Fruit fly (Drosophila melanogaster) whole organism, embryonic: ENCODE measurements around the gene Rab3-GAP.

Experiments used
- CG10274 ChIP-seq: fragments of 200-800 bp; sonication (Bioruptor generic); optimal IDR thresholded peaks from 3 replicates; lab custom pipeline; 2017; ENCODE audit warnings: missing biosample characterization, mild to moderate bottlenecking, missing genetic modification characterization
- CG10979 ChIP-seq: fragments of 200-800 bp; sonication (Bioruptor generic); optimal IDR thresholded peaks from 2 replicates; lab custom pipeline; 2018; ENCODE audit warnings: missing biosample characterization, mild to moderate bottlenecking, missing genetic modification characterization, moderate library complexity
- CG11085 ChIP-seq: fragments of 200-800 bp; sonication (Bioruptor generic); IDR thresholded peaks from 2 replicates; pipeline ENCODE4 v1.3.6; 2022; ENCODE audit warnings: missing biosample characterization, missing genetic modification characterization
- CG1233 ChIP-seq: fragments of 200-800 bp; sonication (Bioruptor generic); optimal IDR thresholded peaks from 4 replicates; lab custom pipeline; 2018; ENCODE audit warnings: missing biosample characterization, mild to moderate bottlenecking, missing genetic modification characterization
- CG14965 ChIP-seq: fragments of 200-800 bp; sonication (Bioruptor generic); optimal IDR thresholded peaks from 2 replicates; lab custom pipeline; 2016; ENCODE audit warnings: missing biosample characterization, missing genetic modification characterization, borderline replicate concordance
- CG15011 ChIP-seq: fragments of 200-800 bp; sonication (Bioruptor generic); optimal IDR thresholded peaks from 3 replicates; lab custom pipeline; 2018; ENCODE audit warnings: missing biosample characterization, mild to moderate bottlenecking, missing genetic modification characterization
- CG15269 ChIP-seq: fragments of 200-800 bp; sonication (Bioruptor generic); optimal IDR thresholded peaks from 2 replicates; lab custom pipeline; 2018; ENCODE audit warnings: missing biosample characterization, mild to moderate bottlenecking, missing genetic modification characterization, moderate library complexity
- CG17802 ChIP-seq: fragments of 200-800 bp; sonication (Bioruptor generic); optimal IDR thresholded peaks from 2 replicates; lab custom pipeline; 2018; ENCODE audit warnings: missing biosample characterization, mild to moderate bottlenecking, missing genetic modification characterization, moderate library complexity
- CG1792 ChIP-seq: fragments of 200-800 bp; sonication (Bioruptor generic); optimal IDR thresholded peaks from 2 replicates; lab custom pipeline; 2016; ENCODE audit warnings: missing biosample characterization, missing genetic modification characterization
- CG18599 ChIP-seq: fragments of 200-800 bp; sonication (Bioruptor generic); optimal IDR thresholded peaks from 3 replicates; lab custom pipeline; 2017; ENCODE audit warnings: missing biosample characterization, missing genetic modification characterization, mild to moderate bottlenecking, moderate library complexity, missing genetic modification reagents
- CG18619 ChIP-seq: fragments of 200-800 bp; sonication (Bioruptor generic); optimal IDR thresholded peaks from 3 replicates; lab custom pipeline; 2017; ENCODE audit warnings: missing biosample characterization, mild to moderate bottlenecking, missing genetic modification characterization
- CG31365 ChIP-seq: fragments of 200-800 bp; sonication (Bioruptor generic); optimal IDR thresholded peaks from 2 replicates; lab custom pipeline; 2018; ENCODE audit warnings: missing biosample characterization, mild to moderate bottlenecking, missing genetic modification characterization
- CG33557 ChIP-seq: fragments of 200-800 bp; sonication (Bioruptor generic); optimal IDR thresholded peaks from 2 replicates; lab custom pipeline; 2019; ENCODE audit warnings: missing biosample characterization, mild to moderate bottlenecking, missing genetic modification characterization, moderate library complexity
- CG3407 ChIP-seq: fragments of 200-800 bp; sonication (Bioruptor generic); optimal IDR thresholded peaks from 2 replicates; lab custom pipeline; 2018; ENCODE audit warnings: missing biosample characterization, mild to moderate bottlenecking, missing genetic modification characterization
- CG4424 ChIP-seq: fragments of 200-800 bp; sonication (Bioruptor generic); optimal IDR thresholded peaks from 3 replicates; lab custom pipeline; 2016; ENCODE audit warnings: missing biosample characterization, missing genetic modification characterization
- CG6654 ChIP-seq: fragments of 200-800 bp; sonication (Bioruptor generic); optimal IDR thresholded peaks from 2 replicates; lab custom pipeline; 2017; ENCODE audit warnings: missing biosample characterization, mild to moderate bottlenecking, missing genetic modification characterization
- CG7987 ChIP-seq: fragments of 200-800 bp; sonication (Bioruptor generic); optimal IDR thresholded peaks from 2 replicates; lab custom pipeline; 2018; ENCODE audit warnings: missing biosample characterization, mild to moderate bottlenecking, missing genetic modification characterization, moderate library complexity
- CrebB ChIP-seq: fragments of 200-800 bp; sonication (Bioruptor generic); optimal IDR thresholded peaks from 3 replicates; lab custom pipeline; 2018; ENCODE audit warnings: missing biosample characterization, mild to moderate bottlenecking, missing genetic modification characterization
- Dip3 ChIP-seq: fragments of 200-800 bp; sonication (Bioruptor generic); optimal IDR thresholded peaks from 3 replicates; lab custom pipeline; 2016; ENCODE audit warnings: missing biosample characterization, missing genetic modification characterization
- Dll ChIP-seq: fragments of 200-800 bp; sonication (Bioruptor generic); IDR thresholded peaks from 4 replicates; pipeline ENCODE4 v1.3.6; 2022; ENCODE audit warnings: missing biosample characterization, missing genetic modification characterization; ENCODE audit not compliant: partially characterized antibody
- Doc3 ChIP-seq: fragments of 200-800 bp; sonication (Bioruptor generic); IDR thresholded peaks from 3 replicates; pipeline ENCODE4 v1.3.6; 2022; ENCODE audit warnings: missing biosample characterization, missing genetic modification characterization; ENCODE audit not compliant: partially characterized antibody
- Drgx ChIP-seq: fragments of 200-800 bp; sonication (Bioruptor generic); IDR thresholded peaks from 2 replicates; pipeline ENCODE4 v1.3.6; 2022; ENCODE audit warnings: missing biosample characterization, missing genetic modification characterization
- Fer1 ChIP-seq: fragments of 200-800 bp; sonication (Bioruptor generic); optimal IDR thresholded peaks from 2 replicates; lab custom pipeline; 2017; ENCODE audit warnings: missing biosample characterization, mild to moderate bottlenecking, missing genetic modification characterization
- Hr3 ChIP-seq: fragments of 200-800 bp; sonication (Bioruptor generic); optimal IDR thresholded peaks from 3 replicates; lab custom pipeline; 2016; ENCODE audit warnings: missing biosample characterization, missing genetic modification characterization
- Meics ChIP-seq: fragments of 200-800 bp; sonication (Bioruptor generic); optimal IDR thresholded peaks from 2 replicates; lab custom pipeline; 2017; ENCODE audit warnings: missing biosample characterization, mild to moderate bottlenecking, missing genetic modification characterization
- NC2β ChIP-seq: fragments of 200-800 bp; sonication (Bioruptor generic); optimal IDR thresholded peaks from 2 replicates; lab custom pipeline; 2016; ENCODE audit warnings: missing biosample characterization, missing genetic modification characterization
- Nf-YB ChIP-seq: fragments of 200-800 bp; sonication (Bioruptor generic); optimal IDR thresholded peaks from 3 replicates; lab custom pipeline; 2019; ENCODE audit warnings: missing biosample characterization, mild to moderate bottlenecking, missing genetic modification characterization, moderate library complexity
- Ssrp ChIP-seq: fragments of 200-800 bp; sonication (Bioruptor generic); optimal IDR thresholded peaks from 2 replicates; lab custom pipeline; 2018; ENCODE audit warnings: missing biosample characterization, mild to moderate bottlenecking, missing genetic modification characterization, moderate library complexity
- Xbp1 ChIP-seq: fragments of 200-800 bp; sonication (Bioruptor generic); optimal IDR thresholded peaks from 3 replicates; lab custom pipeline; 2016; ENCODE audit warnings: missing biosample characterization, mild to moderate bottlenecking, missing genetic modification characterization
- ash1 ChIP-seq: fragments of 200-800 bp; sonication (Bioruptor generic); optimal IDR thresholded peaks from 2 replicates; lab custom pipeline; 2018; ENCODE audit warnings: missing biosample characterization, mild to moderate bottlenecking, missing genetic modification characterization
- bab2 ChIP-seq: fragments of 200-800 bp; sonication (Bioruptor generic); optimal IDR thresholded peaks from 2 replicates; lab custom pipeline; 2016; ENCODE audit warnings: missing biosample characterization, missing genetic modification characterization
- br ChIP-seq: fragments of >200 bp; optimal IDR thresholded peaks from 2 replicates; lab custom pipeline; 2017
- crc ChIP-seq: fragments of 200-800 bp; sonication (Bioruptor generic); optimal IDR thresholded peaks from 2 replicates; lab custom pipeline; 2016; ENCODE audit warnings: missing biosample characterization, missing genetic modification characterization
- danr ChIP-seq: fragments of 200-800 bp; sonication (Bioruptor generic); IDR thresholded peaks from 2 replicates; pipeline ENCODE4 v1.3.6; 2022; ENCODE audit warnings: missing biosample characterization, missing genetic modification characterization
- disco-r ChIP-seq: fragments of 200-800 bp; sonication (Bioruptor generic); optimal IDR thresholded peaks from 2 replicates; lab custom pipeline; 2016; ENCODE audit warnings: missing biosample characterization, missing genetic modification characterization
- dmrt99B ChIP-seq: fragments of 200-800 bp; sonication (Bioruptor generic); optimal IDR thresholded peaks from 2 replicates; lab custom pipeline; 2018; ENCODE audit warnings: missing biosample characterization, mild to moderate bottlenecking, missing genetic modification characterization, moderate library complexity
- dysf ChIP-seq: fragments of 200-800 bp; sonication (Bioruptor generic); IDR thresholded peaks from 3 replicates; pipeline ENCODE4 v1.3.6; 2022; ENCODE audit warnings: missing biosample characterization, missing genetic modification characterization
- gce ChIP-seq: fragments of 200-800 bp; sonication (Bioruptor generic); IDR thresholded peaks from 3 replicates; pipeline ENCODE4 v1.3.6; 2022; ENCODE audit warnings: missing biosample characterization, missing genetic modification characterization
- gem ChIP-seq: fragments of 200-800 bp; sonication (Bioruptor generic); optimal IDR thresholded peaks from 2 replicates; lab custom pipeline; 2019; ENCODE audit warnings: missing biosample characterization, mild to moderate bottlenecking, missing genetic modification characterization, moderate library complexity
- grn ChIP-seq: fragments of 200-800 bp; sonication (Bioruptor generic); optimal IDR thresholded peaks from 3 replicates; lab custom pipeline; 2017; ENCODE audit warnings: missing biosample characterization, missing genetic modification characterization
- gt ChIP-seq: fragments of 200-800 bp; sonication (Bioruptor generic); IDR thresholded peaks from 2 replicates; pipeline ENCODE4 v1.3.6; 2022; ENCODE audit warnings: missing biosample characterization, missing genetic modification characterization
- hb ChIP-seq: fragments of 200-800 bp; sonication (Bioruptor generic); IDR thresholded peaks from 3 replicates; pipeline ENCODE4 v1.3.6; 2022; ENCODE audit warnings: missing biosample characterization, missing genetic modification characterization; ENCODE audit not compliant: partially characterized antibody
- hkb ChIP-seq, 2 experiments: fragments of 200-800 bp in 1 of 2; fragments of >200 bp in 1 of 2; sonication (Bioruptor generic) in 1 of 2; IDR thresholded peaks in 1 of 2; optimal IDR thresholded peaks in 1 of 2; 2 replicates each; pipeline versions ENCODE4 v1.3.6 to Lab custom; 2017 to 2022; ENCODE audit warnings: missing biosample characterization in 1 of 2, missing genetic modification characterization in 1 of 2
- kay ChIP-seq: fragments of 200-800 bp; sonication (Bioruptor generic); optimal IDR thresholded peaks from 2 replicates; lab custom pipeline; 2016; ENCODE audit warnings: missing biosample characterization, missing genetic modification characterization
- nmo ChIP-seq: fragments of 200-800 bp; sonication (Bioruptor generic); optimal IDR thresholded peaks from 2 replicates; lab custom pipeline; 2018; ENCODE audit warnings: missing biosample characterization, mild to moderate bottlenecking, missing genetic modification characterization, moderate library complexity
- oc ChIP-seq: fragments of 200-800 bp; sonication (Bioruptor generic); optimal IDR thresholded peaks from 2 replicates; lab custom pipeline; 2018; ENCODE audit warnings: missing biosample characterization, mild to moderate bottlenecking, missing genetic modification characterization, moderate library complexity
- otp ChIP-seq: fragments of 200-800 bp; sonication (Bioruptor generic); IDR thresholded peaks from 3 replicates; pipeline ENCODE4, ENCODE4 v1.3.6; 2022; ENCODE audit warnings: missing biosample characterization, missing genetic modification characterization
- pros ChIP-seq: fragments of 200-800 bp; sonication (Bioruptor generic); optimal IDR thresholded peaks from 3 replicates; lab custom pipeline; 2019; ENCODE audit warnings: missing biosample characterization, mild to moderate bottlenecking, missing genetic modification characterization, moderate library complexity
- sens ChIP-seq: fragments of 200-800 bp; sonication (Bioruptor generic); peaks from one replicate; lab custom pipeline; 2016; ENCODE audit warnings: missing biosample characterization, missing genetic modification characterization
- sens-2 ChIP-seq: fragments of 200-800 bp; sonication (Bioruptor generic); IDR thresholded peaks from 2 replicates; pipeline ENCODE4 v1.3.6; 2022; ENCODE audit warnings: missing biosample characterization, missing genetic modification characterization
- vvl ChIP-seq: fragments of 200-800 bp; sonication (Bioruptor generic); IDR thresholded peaks from 2 replicates; pipeline ENCODE4 v1.3.6; 2022; ENCODE audit warnings: missing biosample characterization, missing genetic modification characterization

Rab3-GAP gene

DNA sequence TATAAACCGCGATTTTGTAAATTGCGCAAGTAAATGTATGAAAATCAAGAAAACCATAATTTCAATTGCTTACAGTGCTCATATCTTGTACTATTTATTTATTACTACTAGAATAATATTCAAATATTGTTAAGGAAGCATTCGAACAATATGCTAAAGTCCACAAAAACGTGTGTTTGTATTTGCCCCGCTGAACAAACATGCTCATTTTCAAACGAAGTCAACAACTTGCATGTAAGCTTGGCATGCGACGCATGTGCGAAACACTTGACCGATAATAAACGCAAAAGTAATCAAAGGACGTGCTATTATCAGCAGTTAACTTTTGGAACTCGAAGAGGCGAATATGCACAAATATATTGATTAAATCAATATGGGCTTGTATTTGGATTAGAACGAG is 41.8 kb downstream of the Rab3-GAP start (continued):
- TF ChIP-seq oc (tag; lab: Kevin White, UChicago) (no peak), nmo (no peak), CG11085 (GFP tag; lab: Robert Waterston, UW) (no peak), grn (GFP tag; lab: Kevin White, UChicago) (peak; percentile 23), NC2β (peak; percentile 52), kay (GFP tag; lab: Kevin White, UChicago) (peak; percentile 35), gce (GFP tag; lab: Robert Waterston, UW) (no peak), CrebB (tag; lab: Kevin White, UChicago) (peak; percentile 82), CG10274 (GFP tag; lab: Kevin White, UChicago) (peak; percentile 8), CG15269 (peak; percentile 63), Nf-YB (GFP tag; lab: Kevin White, UChicago) (peak; percentile 48), gem (peak; percentile 73), CG14965 (GFP tag; lab: Kevin White, UChicago) (peak; percentile 7), vvl (peak; percentile 45), pros (no peak), bab2 (GFP tag; lab: Kevin White, UChicago) (peak; percentile 84), CG18619 (GFP tag; lab: Kevin White, UChicago) (peak; percentile 76), dysf (peak; percentile 47; the same call in 2 of the 3 replicates), Dip3 (GFP tag; lab: Kevin White, UChicago) (no peak), Dll (GFP tag; lab: Robert Waterston, UW) (no peak), danr (GFP tag; lab: Robert Waterston, UW) (no peak), ash1 (GFP tag; lab: Kevin White, UChicago) (peak; percentile 61), CG31365 (tag; lab: Kevin White, UChicago) (peak; percentile 1), CG1792 (GFP tag; lab: Kevin White, UChicago) (peak; percentile 20), CG17802 (peak; percentile 15), CG3407 (peak; percentile 87), gt (GFP tag; lab: Robert Waterston, UW) (no peak), CG6654 (GFP tag; lab: Kevin White, UChicago) (no peak), dmrt99B (no peak), otp (no peak; the same call in 2 of the 3 replicates), sens (peak; percentile 96), CG10979 (tag; lab: Kevin White, UChicago) (peak; percentile 8), Meics (peak; percentile 60), Ssrp (tag; lab: Kevin White, UChicago) (no peak), CG1233 (GFP tag; lab: Kevin White, UChicago) (peak; percentile 65), crc (GFP tag; lab: Kevin White, UChicago) (no peak), hkb (optimal IDR thresholded peaks at IDR 0.05; lab: Kevin White, UChicago) (no peak), hkb (GFP tag; IDR thresholded peaks at IDR 0.05; lab: Robert Waterston, UW) (no peak), CG4424 (GFP tag; lab: Kevin White, UChicago) (no peak), Fer1 (peak; percentile 59), CG7987 (GFP tag; lab: Kevin White, UChicago) (peak; percentile 91), disco-r (no peak), Hr3 (GFP tag; lab: Kevin White, UChicago) (no peak), Xbp1 (GFP tag; lab: Kevin White, UChicago) (no peak), br (lab: Kevin White, UChicago) (no peak), CG18599 (GFP tag; lab: Kevin White, UChicago) (peak; percentile 73), sens-2 (no peak), CG15011 (GFP tag; lab: Kevin White, UChicago) (peak; percentile 60), hb (GFP tag; lab: Robert Waterston, UW) (no peak), Drgx (GFP tag; lab: Robert Waterston, UW) (no peak), Doc3 (GFP tag; lab: Robert Waterston, UW) (no peak), CG33557 (GFP tag; lab: Kevin White, UChicago) (peak; percentile 81)
